Worm (Caenorhabditis elegans): ENCODE data around the gene nlp-7.
"Not testable (repeated sequence)": the region's sequence is repeated elsewhere in the genome, so short reads cannot be mapped to it uniquely, and the experiment has no call there.

Gene nlp-7

DNA sequence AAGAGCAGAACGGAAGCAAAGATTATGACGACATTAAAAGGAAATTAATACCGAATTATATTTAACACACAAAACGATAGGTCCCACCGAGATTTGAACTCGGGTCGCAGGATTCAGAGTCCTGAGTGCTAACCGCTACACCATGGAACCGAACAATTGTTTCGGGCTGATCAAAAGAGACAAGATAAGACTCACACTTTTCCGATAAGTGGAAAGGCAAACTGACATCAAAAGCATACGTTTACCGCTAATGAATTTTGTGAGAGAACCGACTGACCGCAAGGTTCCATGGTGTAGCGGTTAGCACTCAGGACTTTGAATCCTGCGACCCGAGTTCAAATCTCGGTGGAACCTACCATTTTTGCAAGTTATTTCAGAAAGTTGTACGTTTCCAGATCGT lies 15.8 kb downstream of the nlp-7 start:
- TF ChIP-seq nhr-21 (tag; optimal IDR thresholded peaks at IDR 0.05): peak; percentile 8
- TF ChIP-seq fos-1 (tag; optimal IDR thresholded peaks at IDR 0.05): peak; percentile 9
- TF ChIP-seq lsy-2 (tag; optimal IDR thresholded peaks at IDR 0.05): peak in 1 of 2 experiments; percentile 42
- no peak for TF ChIP-seq snpc-4 (tag; optimal IDR thresholded peaks at IDR 0.05)
- peak; percentile 48 for TF ChIP-seq sma-9 (GFP tag; optimal IDR thresholded peaks at IDR 0.05)
- no peak for TF ChIP-seq sma-9 (tag; optimal IDR thresholded peaks at IDR 0.05)
- TF ChIP-seq nhr-129 (tag; optimal IDR thresholded peaks at IDR 0.05): peak; percentile 29
- TF ChIP-seq ceh-16 (tag; optimal IDR thresholded peaks at IDR 0.05): no peak
- peak; percentile 27 for TF ChIP-seq F13H6.1 (tag; optimal IDR thresholded peaks at IDR 0.05)
- peak; percentile 48 for TF ChIP-seq sma-3 (GFP tag; optimal IDR thresholded peaks at IDR 0.05)
- TF ChIP-seq gmeb-1 (tag; optimal IDR thresholded peaks at IDR 0.05): peak; percentile 59
- TF ChIP-seq crh-2 (tag; optimal IDR thresholded peaks at IDR 0.05): peak; percentile 4
- TF ChIP-seq ama-1 (optimal IDR thresholded peaks at IDR 0.05): no peak

DNA sequence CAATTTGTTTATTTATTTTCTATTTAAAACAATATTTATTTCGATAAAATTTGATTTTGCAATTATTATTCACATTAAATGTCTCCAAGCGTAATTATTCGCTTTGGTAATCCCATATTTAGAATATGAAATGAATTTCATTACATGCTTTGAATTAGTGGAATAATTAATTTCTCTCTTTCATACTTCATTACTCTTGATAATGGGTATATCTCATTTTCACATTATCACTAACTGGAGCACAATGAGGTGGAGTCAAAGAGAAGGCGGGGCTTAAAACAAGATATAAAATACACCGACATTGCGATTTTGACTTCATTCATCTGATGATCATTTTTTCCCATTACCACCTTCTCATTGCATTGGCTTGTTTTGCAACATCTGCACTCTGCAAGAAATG lies 17.6 kb downstream of the nlp-7 start, which contains the start of gene K01A12.4:
Gene K01A12.4 (plus strand): TSS at position 301 of the 400 bp plus-strand sequence.
- TF ChIP-seq blmp-1 (tag; optimal IDR thresholded peaks at IDR 0.05; ENCODE audit: insufficient read depth); sma-3 (GFP tag; optimal IDR thresholded peaks at IDR 0.05); elt-3 (tag; optimal IDR thresholded peaks at IDR 0.05): not testable (repeated sequence)

DNA sequence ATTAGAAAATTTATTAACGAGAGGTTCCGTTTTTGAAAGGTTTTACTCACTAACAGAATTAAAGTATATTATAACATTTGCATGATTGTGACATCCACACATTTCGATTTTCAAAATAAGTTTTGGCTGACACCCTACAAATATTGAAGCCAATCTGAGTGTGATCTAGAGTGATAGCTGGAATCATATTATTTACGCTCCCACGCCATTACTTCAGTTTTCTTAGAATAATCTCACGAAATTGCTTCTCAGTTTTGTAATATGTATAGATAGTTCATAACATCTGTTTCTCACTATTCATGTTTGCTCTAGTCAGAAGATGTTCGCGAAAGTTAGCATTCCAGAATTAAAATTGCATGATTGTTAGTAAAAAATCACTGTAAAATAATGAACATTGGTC lies 19.3 kb downstream of the nlp-7 start:
- TF ChIP-seq lin-39 (tag; optimal IDR thresholded peaks at IDR 0.05) (no peak), nhr-25 (tag; optimal IDR thresholded peaks at IDR 0.05) (no peak), crh-2 (tag; optimal IDR thresholded peaks at IDR 0.05) (no peak), ztf-4 (tag; optimal IDR thresholded peaks at IDR 0.05) (no peak), sem-4 (tag; optimal IDR thresholded peaks at IDR 0.05) (no peak), nhr-23 (tag; optimal IDR thresholded peaks at IDR 0.05) (no peak), mdl-1 (tag; optimal IDR thresholded peaks at IDR 0.05) (no peak), lin-13 (GFP tag; optimal IDR thresholded peaks at IDR 0.05) (no peak)

- no peak for TF ChIP-seq elt-3 (tag; optimal IDR thresholded peaks at IDR 0.05)
- TF ChIP-seq egl-27 (tag; optimal IDR thresholded peaks at IDR 0.05): no peak
- TF ChIP-seq ceh-82 (tag; optimal IDR thresholded peaks at IDR 0.05): no peak
- no peak for TF ChIP-seq ztf-1 (GFP tag; conservative IDR thresholded peaks at IDR 0.05)
- TF ChIP-seq ztf-11 (tag; optimal IDR thresholded peaks at IDR 0.05): no peak
- TF ChIP-seq ztf-4 (tag; optimal IDR thresholded peaks at IDR 0.05): no peak
- no peak for TF ChIP-seq mab-5 (tag; optimal IDR thresholded peaks at IDR 0.05)
- no peak for TF ChIP-seq alr-1 (tag; optimal IDR thresholded peaks at IDR 0.05)
- no peak for TF ChIP-seq unc-39 (tag; optimal IDR thresholded peaks at IDR 0.05)
- no peak for TF ChIP-seq nhr-237 (tag; optimal IDR thresholded peaks at IDR 0.05)
- TF ChIP-seq crh-2 (tag; optimal IDR thresholded peaks at IDR 0.05): no peak
- TF ChIP-seq R02D3.7 (tag; optimal IDR thresholded peaks at IDR 0.05): no peak
- no peak for TF ChIP-seq skn-1 (tag; optimal IDR thresholded peaks at IDR 0.05)
- no peak for TF ChIP-seq nhr-12 (tag; optimal IDR thresholded peaks at IDR 0.05)
- no peak for TF ChIP-seq C34F6.9 (tag; optimal IDR thresholded peaks at IDR 0.05)
- no peak for TF ChIP-seq nhr-129 (tag; optimal IDR thresholded peaks at IDR 0.05)
- TF ChIP-seq nhr-6 (tag; optimal IDR thresholded peaks at IDR 0.05): no peak
Observed at ce11 chrX:8613053-8613452, 20.1 kb downstream of the nlp-7 start, which contains the start of gene K01A12.2. K01A12.2 (plus strand) TSS chrX:8613353.

ce11 chrX:8623840-8624591 lies 31.0 kb downstream of the nlp-7 start:
- TF ChIP-seq egl-27 (tag; optimal IDR thresholded peaks at IDR 0.05): no peak
- peak; percentile 24 for TF ChIP-seq fos-1 (tag; optimal IDR thresholded peaks at IDR 0.05)
- peak; percentile 22 for TF ChIP-seq nhr-21 (tag; optimal IDR thresholded peaks at IDR 0.05)
- TF ChIP-seq unc-55 (GFP tag; optimal IDR thresholded peaks at IDR 0.05): peak; percentile 26
- TF ChIP-seq mbf-1 (tag; optimal IDR thresholded peaks at IDR 0.05): no peak
- no peak for TF ChIP-seq nhr-77 (tag; optimal IDR thresholded peaks at IDR 0.05)
- TF ChIP-seq R02D3.7 (tag; optimal IDR thresholded peaks at IDR 0.05): no peak
- no peak for TF ChIP-seq mab-5 (tag; optimal IDR thresholded peaks at IDR 0.05)
- no peak for TF ChIP-seq nhr-12 (tag; optimal IDR thresholded peaks at IDR 0.05)
- peak; percentile 24 for TF ChIP-seq nhr-129 (tag; optimal IDR thresholded peaks at IDR 0.05)
- TF ChIP-seq lsy-2 (tag; optimal IDR thresholded peaks at IDR 0.05): no peak
- no peak for TF ChIP-seq nhr-237 (tag; optimal IDR thresholded peaks at IDR 0.05)
- TF ChIP-seq peb-1 (tag; optimal IDR thresholded peaks at IDR 0.05): no peak
- no peak for TF ChIP-seq unc-62 (GFP tag; optimal IDR thresholded peaks at IDR 0.05)
- no peak for TF ChIP-seq dmd-4 (tag; optimal IDR thresholded peaks at IDR 0.05)
- no peak for TF ChIP-seq ama-1 (optimal IDR thresholded peaks at IDR 0.05)
- no peak for TF ChIP-seq ceh-82 (tag; optimal IDR thresholded peaks at IDR 0.05)
- no peak for TF ChIP-seq alr-1 (tag; optimal IDR thresholded peaks at IDR 0.05)
- peak; percentile 19 for TF ChIP-seq F13H6.1 (tag; optimal IDR thresholded peaks at IDR 0.05)
- TF ChIP-seq C34F6.9 (tag; optimal IDR thresholded peaks at IDR 0.05): peak; percentile 24
- no peak for TF ChIP-seq elt-3 (tag; optimal IDR thresholded peaks at IDR 0.05)
- TF ChIP-seq skn-1 (tag; optimal IDR thresholded peaks at IDR 0.05): no peak
- no peak for TF ChIP-seq Y55F3AM.14 (GFP tag; optimal IDR thresholded peaks at IDR 0.05)
- TF ChIP-seq lin-11 (tag; optimal IDR thresholded peaks at IDR 0.05): no peak
- no peak for TF ChIP-seq crh-2 (tag; optimal IDR thresholded peaks at IDR 0.05)
- no peak for TF ChIP-seq sem-4 (tag; optimal IDR thresholded peaks at IDR 0.05)
- TF ChIP-seq nhr-25 (tag; optimal IDR thresholded peaks at IDR 0.05): no peak
